Worm (Caenorhabditis elegans): ENCODE data around the gene F38A1.8.

F38A1.8 gene

DNA sequence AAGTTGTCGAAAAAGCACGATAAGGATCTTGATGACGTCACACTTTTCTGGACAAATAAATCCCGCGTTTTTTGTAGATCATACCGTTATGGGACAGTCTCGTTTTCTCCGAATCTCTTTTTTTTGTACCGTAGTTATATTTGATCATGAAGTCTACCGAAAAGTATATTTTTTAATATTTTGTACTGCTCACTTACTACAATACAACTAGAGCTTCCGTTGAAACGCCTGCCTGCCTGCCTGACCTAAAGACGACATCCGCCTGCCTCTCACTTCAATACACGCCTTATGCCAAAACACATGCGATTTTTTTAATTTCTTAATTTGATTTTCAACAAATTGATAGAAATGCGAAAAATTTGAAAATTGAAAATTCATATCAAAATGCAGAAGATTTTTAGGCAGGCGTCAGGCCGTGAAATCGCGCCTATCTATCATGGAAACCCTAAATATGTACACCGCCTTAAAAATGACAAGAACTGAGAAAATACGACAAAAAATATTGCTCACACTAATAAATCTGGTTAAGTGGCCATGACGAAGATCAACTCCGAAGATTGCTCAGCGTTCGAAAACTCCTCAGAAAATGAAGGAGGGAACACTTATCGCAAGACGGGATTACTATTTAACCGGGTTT is 13.9 kb downstream of the F38A1.8 start, which contains the start of gene W09G12.8:
Gene W09G12.8, plus strand, starts transcription at position 587 of the 637 bp plus-strand sequence.
- TF ChIP-seq pag-3 (tag; optimal IDR thresholded peaks at IDR 0.05; ENCODE audit: borderline replicate concordance), result no peak
- no peak for TF ChIP-seq sox-4 (tag; optimal IDR thresholded peaks at IDR 0.05)
- TF ChIP-seq K09A11.1 (tag; optimal IDR thresholded peaks at IDR 0.05; ENCODE audit: insufficient read depth), result no peak

DNA sequence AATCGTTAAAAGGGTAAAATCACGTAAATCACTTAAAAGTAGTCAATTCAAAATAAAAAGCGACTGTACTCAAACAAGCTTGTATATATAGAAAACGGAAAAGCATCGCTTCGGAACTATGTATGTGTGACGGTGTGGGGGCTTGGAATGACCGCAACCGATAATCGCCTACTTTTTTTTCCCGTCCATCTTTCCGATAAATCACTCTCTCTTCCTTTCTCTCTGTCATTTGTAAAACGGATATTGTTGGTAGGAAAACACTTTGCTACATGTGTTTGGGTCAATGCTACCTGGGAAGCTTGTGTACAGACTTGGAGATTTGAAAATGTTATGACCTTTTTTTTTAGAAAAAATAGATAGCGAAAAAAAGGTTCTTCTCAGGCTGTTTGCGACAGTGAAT is 14.9 kb downstream of the F38A1.8 start:
- TF ChIP-seq dmd-4 (tag; optimal IDR thresholded peaks at IDR 0.05; ENCODE audit: borderline replicate concordance) (no peak), rnt-1 (tag; optimal IDR thresholded peaks at IDR 0.05) (no peak), pat-9 (tag; optimal IDR thresholded peaks at IDR 0.05) (no peak), zip-5 (tag; optimal IDR thresholded peaks at IDR 0.05) (no peak)

DNA sequence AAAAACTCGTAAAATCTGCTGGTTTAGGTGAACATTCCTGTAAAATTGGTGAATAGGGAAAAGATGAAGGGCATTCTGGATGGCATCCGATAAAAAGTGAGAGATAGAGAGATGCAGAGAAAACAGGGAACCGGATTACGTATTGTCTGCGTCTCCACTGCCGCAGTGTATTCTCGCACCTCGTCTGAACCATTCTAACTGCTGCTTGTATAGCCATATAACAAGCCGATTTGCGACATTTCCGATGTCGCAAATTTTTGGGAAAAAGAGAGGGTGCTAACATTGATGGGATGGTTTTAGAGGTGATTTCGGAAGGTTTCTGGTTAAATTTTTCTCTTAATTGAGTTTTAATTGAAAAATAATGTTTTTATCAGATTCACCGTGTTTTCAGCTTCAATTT is 18.5 kb downstream of the F38A1.8 start, which contains the start of gene W09G12.10:
Gene W09G12.10, minus strand, starts transcription at position 121 of the 400 bp plus-strand sequence.
- TF ChIP-seq T23F11.4 (GFP tag; optimal IDR thresholded peaks at IDR 0.05) (no peak), pag-3 (tag; optimal IDR thresholded peaks at IDR 0.05; ENCODE audit: borderline replicate concordance) (no peak), C38D4.7 (GFP tag; optimal IDR thresholded peaks at IDR 0.05) (no peak)

DNA sequence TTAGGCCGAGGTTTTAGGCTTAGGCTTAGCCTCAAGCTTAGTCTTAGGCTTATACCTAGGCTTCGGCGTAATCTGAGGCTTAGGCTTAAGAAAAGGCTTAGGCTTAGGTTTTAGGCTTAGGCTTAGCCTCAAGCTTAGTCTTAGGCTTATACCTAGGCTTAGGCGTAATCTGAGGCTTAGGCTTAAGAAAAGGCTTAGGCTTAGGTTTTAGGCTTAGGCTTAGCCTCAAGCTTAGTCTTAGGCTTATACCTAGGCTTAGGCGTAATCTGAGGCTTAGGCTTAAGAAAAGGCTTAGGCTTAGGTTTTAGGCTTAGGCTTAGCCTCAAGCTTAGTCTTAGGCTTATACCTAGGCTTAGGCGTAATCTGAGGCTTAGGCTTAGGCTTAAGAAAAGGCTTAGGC is 22.4 kb downstream of the F38A1.8 start:
- TF ChIP-seq dve-1 (tag; optimal IDR thresholded peaks at IDR 0.05), result peak; percentile 57

DNA sequence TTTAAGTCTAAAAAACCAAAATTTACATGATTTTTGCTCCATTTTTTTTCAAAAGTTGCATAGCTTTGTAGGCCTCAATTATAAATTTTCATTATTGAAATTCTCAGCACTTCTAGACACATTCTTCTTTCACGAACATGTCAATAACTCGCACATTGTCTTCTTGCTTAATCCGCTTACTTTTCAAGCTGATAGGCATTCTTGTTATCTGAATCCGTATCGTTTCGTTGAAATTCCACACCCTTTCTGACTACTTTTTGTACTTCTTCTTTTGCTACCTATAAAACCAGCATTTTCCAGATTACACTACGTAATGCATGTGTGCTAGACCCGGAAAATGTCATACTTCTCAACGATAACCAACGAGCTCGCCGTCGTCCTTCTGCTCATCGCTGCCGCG is 23.4 kb downstream of the F38A1.8 start, which contains the start of gene W09G12.9:
Gene W09G12.9, plus strand, starts transcription at position 301 of the 400 bp plus-strand sequence.
- TF ChIP-seq mec-3 (tag; optimal IDR thresholded peaks at IDR 0.05; ENCODE audit: borderline replicate concordance) (no peak), pag-3 (tag; optimal IDR thresholded peaks at IDR 0.05; ENCODE audit: borderline replicate concordance) (no peak), sox-2 (GFP tag; IDR thresholded peaks at IDR 0.05) (no peak), rnt-1 (tag; optimal IDR thresholded peaks at IDR 0.05) (no peak), pat-9 (tag; optimal IDR thresholded peaks at IDR 0.05) (no peak), ceh-2 (tag; optimal IDR thresholded peaks at IDR 0.05) (no peak)

DNA sequence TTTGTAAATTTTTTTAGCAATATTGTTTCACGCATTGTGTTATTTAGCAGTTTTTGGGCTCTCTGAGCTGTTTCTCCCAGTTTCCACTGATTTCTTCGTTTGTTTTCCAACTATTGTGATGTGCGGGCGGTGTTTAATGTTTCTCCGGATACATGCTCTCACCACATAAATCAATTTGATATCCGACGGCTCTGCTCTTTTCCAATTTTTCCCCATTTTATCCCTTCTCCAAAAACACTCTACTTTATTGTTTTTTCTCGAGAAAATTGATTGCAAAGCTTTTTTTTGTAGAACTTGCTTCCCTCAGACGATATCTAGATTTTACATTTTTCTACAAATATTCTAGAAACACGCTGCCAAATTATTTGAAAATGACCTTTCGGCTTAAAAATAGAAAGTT is 24.1 kb downstream of the F38A1.8 start:
- TF ChIP-seq ceh-22 (tag; optimal IDR thresholded peaks at IDR 0.05), result no peak
- TF ChIP-seq pax-1 (tag; optimal IDR thresholded peaks at IDR 0.05), result no peak
- TF ChIP-seq elt-2 (tag; optimal IDR thresholded peaks at IDR 0.05), result no peak
- no peak for TF ChIP-seq che-1 (tag; optimal IDR thresholded peaks at IDR 0.05)
- no peak for TF ChIP-seq hlh-8 (tag; optimal IDR thresholded peaks at IDR 0.05)
- no peak for TF ChIP-seq ama-1 (optimal IDR thresholded peaks at IDR 0.05)
- no peak for TF ChIP-seq ceh-18 (tag; optimal IDR thresholded peaks at IDR 0.05)
- TF ChIP-seq ceh-2 (tag; optimal IDR thresholded peaks at IDR 0.05), result no peak
- TF ChIP-seq lim-6 (tag; optimal IDR thresholded peaks at IDR 0.05), result no peak
- no peak for TF ChIP-seq mec-3 (tag; optimal IDR thresholded peaks at IDR 0.05; ENCODE audit: borderline replicate concordance)
- no peak for TF ChIP-seq hlh-6 (tag; optimal IDR thresholded peaks at IDR 0.05)
- TF ChIP-seq tbx-2 (tag; optimal IDR thresholded peaks at IDR 0.05), result no peak
- no peak for TF ChIP-seq pag-3 (tag; optimal IDR thresholded peaks at IDR 0.05; ENCODE audit: borderline replicate concordance)

DNA sequence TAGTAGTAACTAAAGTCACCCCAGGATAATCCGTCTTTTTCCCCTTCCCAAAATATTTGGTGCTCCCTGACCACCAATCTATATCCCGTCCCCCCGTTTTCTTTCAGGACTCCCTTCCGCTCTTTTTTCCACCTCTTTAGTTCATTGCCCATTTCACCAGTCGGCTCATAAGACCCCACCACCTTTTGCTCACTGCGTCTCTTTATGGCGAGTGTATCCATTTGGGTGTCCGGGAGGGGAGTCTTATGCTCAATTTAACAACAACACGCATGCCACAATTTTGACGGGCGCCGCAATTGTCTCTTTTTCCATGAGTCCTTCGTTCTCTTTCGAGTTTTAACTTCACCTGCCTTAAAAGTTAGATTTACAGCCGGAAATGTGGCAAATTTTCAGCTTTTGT is 26.5 kb downstream of the F38A1.8 start:
- TF ChIP-seq hlh-30 (tag; optimal IDR thresholded peaks at IDR 0.05; ENCODE audit: insufficient read depth), result peak; percentile 34
- TF ChIP-seq che-1 (tag; optimal IDR thresholded peaks at IDR 0.05), result no peak
- TF ChIP-seq unc-42 (tag; optimal IDR thresholded peaks at IDR 0.05), result peak; percentile 48
- TF ChIP-seq eyg-1 (tag; optimal IDR thresholded peaks at IDR 0.05), result no peak
- TF ChIP-seq hlh-6 (tag; optimal IDR thresholded peaks at IDR 0.05), result no peak
- peak; percentile 21 for TF ChIP-seq ceh-14 (tag; optimal IDR thresholded peaks at IDR 0.05)
- TF ChIP-seq ceh-31 (tag; optimal IDR thresholded peaks at IDR 0.05), result peak; percentile 82
- no peak for TF ChIP-seq ahr-1 (tag; optimal IDR thresholded peaks at IDR 0.05)
- no peak for TF ChIP-seq hlh-8 (tag; optimal IDR thresholded peaks at IDR 0.05)
- TF ChIP-seq pqm-1 (tag; optimal IDR thresholded peaks at IDR 0.05), result no peak
- no peak for TF ChIP-seq pha-4 (tag; optimal IDR thresholded peaks at IDR 0.05)
- TF ChIP-seq fkh-6 (tag; optimal IDR thresholded peaks at IDR 0.05), result no peak
- no peak for TF ChIP-seq fkh-10 (GFP tag; optimal IDR thresholded peaks at IDR 0.05)
- TF ChIP-seq hlh-13 (GFP tag; optimal IDR thresholded peaks at IDR 0.05), result no peak
- TF ChIP-seq ceh-18 (tag; optimal IDR thresholded peaks at IDR 0.05), result peak; percentile 28
- TF ChIP-seq tbx-2 (tag; optimal IDR thresholded peaks at IDR 0.05), result peak; percentile 54

Data from whole organism, late embryonic.